Worm (Caenorhabditis elegans) whole organism, late embryonic: ENCODE data around the gene srd-7.

ENCODE experiments used
- C08G9.2 ChIP-seq: sonication (generic microtip); optimal IDR thresholded peaks from 2 replicates; lab custom pipeline; 2016; ENCODE audit warnings: mild to moderate bottlenecking, missing genetic modification characterization, moderate library complexity, missing compliant biosample characterization
- F13H6.1 ChIP-seq: sonication (generic microtip); optimal IDR thresholded peaks from 2 replicates; lab custom pipeline; 2016; ENCODE audit warnings: missing genetic modification characterization, missing compliant biosample characterization
- ama-1 ChIP-seq: fragments of 150-350 bp; optimal IDR thresholded peaks from 2 replicates; lab custom pipeline; 2014
- fax-1 ChIP-seq: sonication (generic microtip); optimal IDR thresholded peaks from 2 replicates; lab custom pipeline; 2016; ENCODE audit warnings: missing genotype, missing genetic modification characterization, missing compliant biosample characterization
- fkh-10 ChIP-seq: fragments of 150-350 bp; optimal IDR thresholded peaks from 2 replicates; lab custom pipeline; 2014; ENCODE audit warnings: missing biosample characterization, missing genetic modification reagents, missing genetic modification characterization
- nfya-1 ChIP-seq: sonication (generic microtip); optimal IDR thresholded peaks from 2 replicates; lab custom pipeline; 2017; ENCODE audit warnings: missing genetic modification characterization, mild to moderate bottlenecking, missing compliant biosample characterization, antibody characterized with exemption, moderate library complexity
- pat-9 ChIP-seq: fragments of 200-800 bp; sonication (Bioruptor generic); optimal IDR thresholded peaks from 2 replicates; lab custom pipeline; 2018; ENCODE audit warnings: mild to moderate bottlenecking, missing genetic modification characterization, moderate library complexity, missing compliant biosample characterization
- pax-1 ChIP-seq: fragments of 150-350 bp; optimal IDR thresholded peaks from 2 replicates; lab custom pipeline; 2014; ENCODE audit warnings: missing biosample characterization, missing genetic modification characterization

DNA sequence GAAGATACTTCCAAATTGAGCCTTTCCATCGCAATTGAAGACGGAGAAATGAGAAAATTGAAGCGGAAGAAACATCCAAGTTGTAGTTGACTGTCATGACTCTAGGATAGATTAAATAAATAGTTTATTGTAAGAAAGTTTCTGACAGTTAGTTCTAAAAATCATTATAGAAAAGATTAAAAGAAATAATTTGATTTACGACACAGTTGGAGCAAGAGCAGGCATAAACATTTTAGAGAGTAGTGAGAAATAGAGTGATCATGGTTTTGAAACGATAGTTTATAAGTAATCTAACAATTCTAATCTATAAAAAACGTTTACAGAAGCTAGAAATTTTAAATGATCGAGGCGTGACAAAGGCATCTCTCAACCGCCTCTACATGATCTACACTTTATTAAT lies 45.5 kb upstream of the srd-7 start, which contains the start of gene best-15:
- no peak for TF ChIP-seq F13H6.1
- no peak for TF ChIP-seq fkh-10
- TF ChIP-seq ama-1 (lab: Kevin White, UChicago) = no peak
- no peak for TF ChIP-seq nfya-1 (tag; lab: Kevin White, UChicago)
- no peak for TF ChIP-seq C08G9.2 (tag; lab: Kevin White, UChicago)
- no peak for TF ChIP-seq fax-1 (tag; lab: Kevin White, UChicago)
- no peak for TF ChIP-seq pat-9 (tag; lab: Kevin White, UChicago)
- no peak for TF ChIP-seq pax-1 (tag; lab: Kevin White, UChicago)
